Fruit fly (Drosophila melanogaster): Measurements from ENCODE around the gene CG4496.

DNA sequence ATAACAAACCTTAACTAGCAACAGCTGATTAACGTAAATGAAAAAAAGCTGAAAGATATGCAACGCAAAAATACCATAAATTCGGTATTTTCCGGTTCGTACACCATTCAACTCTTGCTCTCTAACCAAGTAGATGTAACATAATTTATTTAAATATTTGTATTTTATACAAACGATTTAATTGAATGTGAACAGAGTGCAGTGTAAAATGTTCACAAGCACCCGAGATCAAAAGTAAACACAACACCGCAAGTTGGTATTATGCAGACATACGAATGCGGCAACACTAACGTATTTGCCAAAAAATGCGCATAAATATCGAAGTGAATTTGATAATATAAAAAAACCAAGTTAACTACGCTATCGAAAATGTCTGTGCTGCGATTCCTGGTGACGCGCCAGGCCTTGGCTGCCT lies 7.8 kb downstream of the CG4496 start, which contains the start of gene MICU1:
- peak; percentile 15 for TF ChIP-seq CG11617 (GFP tag; optimal IDR thresholded peaks at IDR 0.05)
- TF ChIP-seq CG1620 (GFP tag; optimal IDR thresholded peaks at IDR 0.05) = no peak
- TF ChIP-seq CG12768 (GFP tag; optimal IDR thresholded peaks at IDR 0.05) = no peak
- TF ChIP-seq Clk (GFP tag; optimal IDR thresholded peaks at IDR 0.05) = no peak
- no peak for TF ChIP-seq CG7101 (tag; optimal IDR thresholded peaks at IDR 0.05)
- TF ChIP-seq Mnt (GFP tag; optimal IDR thresholded peaks at IDR 0.05) = peak; percentile 24
- TF ChIP-seq toe (GFP tag; optimal IDR thresholded peaks at IDR 0.05) = no peak
- no peak for TF ChIP-seq tj (GFP tag; optimal IDR thresholded peaks at IDR 0.05)
- peak; percentile 39 for TF ChIP-seq CG14711 (tag; optimal IDR thresholded peaks at IDR 0.05)

Data from whole organism, adult.